Worm (Caenorhabditis elegans) whole organism, L3 larva: ENCODE results near the gene T15B12.2.

Source experiments
- R02D3.7 ChIP-seq: fragments of 150-350 bp; optimal IDR thresholded peaks from 2 replicates; lab custom pipeline; 2014; ENCODE audit warnings: missing biosample characterization, missing genetic modification characterization
- ZK546.5 ChIP-seq: sonication (generic microtip); optimal IDR thresholded peaks from 2 replicates; lab custom pipeline; 2017; ENCODE audit warnings: missing biosample characterization, missing genetic modification characterization
- aly-2 ChIP-seq: fragments of 150-350 bp; optimal IDR thresholded peaks from 2 replicates; lab custom pipeline; 2014; ENCODE audit warnings: missing biosample characterization, missing genetic modification characterization
- ama-1 ChIP-seq: fragments of 150-350 bp; optimal IDR thresholded peaks from 2 replicates; lab custom pipeline; 2018
- ceh-16 ChIP-seq: sonication (generic microtip); optimal IDR thresholded peaks from 2 replicates; lab custom pipeline; 2017; ENCODE audit warnings: missing biosample characterization, missing genetic modification characterization
- ceh-28 ChIP-seq: fragments of 150-350 bp; optimal IDR thresholded peaks from 2 replicates; lab custom pipeline; 2014; ENCODE audit warnings: missing biosample characterization, missing genetic modification reagents, missing genetic modification characterization
- ceh-82 ChIP-seq: fragments of 150-350 bp; optimal IDR thresholded peaks from 2 replicates; lab custom pipeline; 2014; ENCODE audit warnings: missing biosample characterization, missing genetic modification characterization
- ceh-9 ChIP-seq: sonication (generic microtip); optimal IDR thresholded peaks from 2 replicates; lab custom pipeline; 2018; ENCODE audit warnings: missing biosample characterization, missing genetic modification characterization
- daf-12 ChIP-seq: fragments of 150-350 bp; optimal IDR thresholded peaks from 2 replicates; lab custom pipeline; 2014; ENCODE audit warnings: missing biosample characterization, missing genetic modification reagents, missing genetic modification characterization
- egl-27 ChIP-seq: sonication (generic microtip); optimal IDR thresholded peaks from 4 replicates; lab custom pipeline; 2017; ENCODE audit warnings: missing biosample characterization, missing genetic modification reagents, missing genetic modification characterization
- egl-5 ChIP-seq: fragments of 150-350 bp; optimal IDR thresholded peaks from 2 replicates; lab custom pipeline; 2017; ENCODE audit warnings: missing biosample characterization, missing genetic modification reagents, missing genetic modification characterization, inconsistent platforms
- elt-1 ChIP-seq: fragments of 150-350 bp; optimal IDR thresholded peaks from 2 replicates; lab custom pipeline; 2014; ENCODE audit warnings: missing biosample characterization, missing genetic modification characterization
- elt-2 ChIP-seq: sonication (generic microtip); optimal IDR thresholded peaks from 2 replicates; lab custom pipeline; 2016; ENCODE audit warnings: missing genetic modification reagents, mild to moderate bottlenecking, missing genetic modification characterization, missing compliant biosample characterization
- elt-3 ChIP-seq, 3 experiments: fragments of 150-350 bp in 1 of 3; sonication (generic microtip) in 2 of 3; optimal IDR thresholded peaks; 2 replicates in 2 of 3; 4 replicates in 1 of 3; lab custom pipeline; 2014 to 2017; ENCODE audit warnings: missing biosample characterization in 3 of 3, missing genetic modification characterization in 3 of 3
- eor-1 ChIP-seq, 2 experiments: fragments of 150-350 bp; optimal IDR thresholded peaks; 2 replicates each; lab custom pipeline; 2014 to 2018; ENCODE audit warnings: missing biosample characterization in 2 of 2, missing genetic modification characterization in 2 of 2
- fkh-10 ChIP-seq: sonication (generic microtip); optimal IDR thresholded peaks from 2 replicates; lab custom pipeline; 2017; ENCODE audit warnings: missing biosample characterization, missing genetic modification reagents, missing genetic modification characterization
- fkh-2 ChIP-seq: fragments of 150-350 bp; optimal IDR thresholded peaks from 2 replicates; lab custom pipeline; 2014; ENCODE audit warnings: missing biosample characterization, missing genetic modification reagents, missing genetic modification characterization
- fos-1 ChIP-seq: fragments of 150-350 bp; optimal IDR thresholded peaks from 2 replicates; lab custom pipeline; 2014; ENCODE audit warnings: missing biosample characterization, missing genetic modification characterization
- hmg-11 ChIP-seq: sonication (generic microtip); optimal IDR thresholded peaks from 2 replicates; lab custom pipeline; 2016; ENCODE audit warnings: missing genetic modification characterization, missing compliant biosample characterization
- jun-1 ChIP-seq: fragments of 150-350 bp; optimal IDR thresholded peaks from 2 replicates; lab custom pipeline; 2014; ENCODE audit warnings: missing biosample characterization, missing genetic modification reagents, missing genetic modification characterization
- lin-15B ChIP-seq: fragments of 150-350 bp; optimal IDR thresholded peaks from 2 replicates; lab custom pipeline; 2014; ENCODE audit warnings: missing biosample characterization, missing genetic modification characterization
- lin-39 ChIP-seq: fragments of 150-350 bp; optimal IDR thresholded peaks from 2 replicates; lab custom pipeline; 2018; ENCODE audit warnings: missing biosample characterization, missing genetic modification reagents, missing genetic modification characterization
- lsy-12 ChIP-seq: sonication (generic microtip); optimal IDR thresholded peaks from 2 replicates; lab custom pipeline; 2016; ENCODE audit warnings: mild to moderate bottlenecking, missing genetic modification characterization, missing compliant biosample characterization
- mdl-1 ChIP-seq: fragments of 150-350 bp; optimal IDR thresholded peaks from 2 replicates; lab custom pipeline; 2014; ENCODE audit warnings: missing biosample characterization, missing genetic modification characterization
- mml-1 ChIP-seq: fragments of 150-350 bp; sonication (generic microtip); optimal IDR thresholded peaks from 3 replicates; lab custom pipeline; 2014; ENCODE audit warnings: missing biosample characterization, missing genetic modification characterization
- nfya-1 ChIP-seq: sonication (generic microtip); optimal IDR thresholded peaks from 2 replicates; lab custom pipeline; 2017; ENCODE audit warnings: missing genetic modification characterization, mild to moderate bottlenecking, missing compliant biosample characterization, antibody characterized with exemption, moderate library complexity; ENCODE audit not compliant: insufficient read depth
- nhr-11 ChIP-seq: fragments of 150-350 bp; optimal IDR thresholded peaks from 2 replicates; lab custom pipeline; 2014; ENCODE audit warnings: missing biosample characterization, missing genetic modification characterization
- nhr-12 ChIP-seq: fragments of 150-350 bp; optimal IDR thresholded peaks from 2 replicates; lab custom pipeline; 2014; ENCODE audit warnings: missing biosample characterization, missing genetic modification characterization
- nhr-23 ChIP-seq: fragments of 150-350 bp; optimal IDR thresholded peaks from 2 replicates; lab custom pipeline; 2014; ENCODE audit warnings: missing biosample characterization, missing genetic modification reagents, missing genetic modification characterization
- nhr-237 ChIP-seq: fragments of 150-350 bp; optimal IDR thresholded peaks from 2 replicates; lab custom pipeline; 2014; ENCODE audit warnings: missing biosample characterization, missing genetic modification characterization
- nhr-25 ChIP-seq: sonication (generic microtip); optimal IDR thresholded peaks from 2 replicates; lab custom pipeline; 2017; ENCODE audit warnings: missing biosample characterization, missing genetic modification characterization
- nhr-28 ChIP-seq: fragments of 150-350 bp; optimal IDR thresholded peaks from 2 replicates; lab custom pipeline; 2014; ENCODE audit warnings: missing biosample characterization, missing genetic modification characterization
- nhr-43 ChIP-seq: sonication (generic microtip); optimal IDR thresholded peaks from 2 replicates; lab custom pipeline; 2016; ENCODE audit warnings: mild to moderate bottlenecking, missing genetic modification characterization, missing compliant biosample characterization; ENCODE audit not compliant: poor library complexity, severe bottlenecking
- nhr-67 ChIP-seq: fragments of 150-350 bp; optimal IDR thresholded peaks from 2 replicates; lab custom pipeline; 2014; ENCODE audit warnings: missing biosample characterization, missing genetic modification characterization
- nhr-76 ChIP-seq: fragments of 150-350 bp; sonication (generic microtip); optimal IDR thresholded peaks from 5 replicates; lab custom pipeline; 2014; ENCODE audit warnings: missing biosample characterization, missing genetic modification characterization
- nhr-77 ChIP-seq: fragments of 150-350 bp; optimal IDR thresholded peaks from 2 replicates; lab custom pipeline; 2014; ENCODE audit warnings: missing biosample characterization, missing genetic modification characterization
- pha-4 ChIP-seq: fragments of 150-350 bp; optimal IDR thresholded peaks from 2 replicates; lab custom pipeline; 2014; ENCODE audit warnings: missing biosample characterization, missing genetic modification reagents, missing genetic modification characterization
- pqm-1 ChIP-seq: fragments of 150-350 bp; optimal IDR thresholded peaks from 2 replicates; lab custom pipeline; 2017; ENCODE audit warnings: missing biosample characterization, missing genetic modification characterization, inconsistent platforms
- sea-2 ChIP-seq: fragments of 150-350 bp; sonication (generic microtip); optimal IDR thresholded peaks from 4 replicates; lab custom pipeline; 2014; ENCODE audit warnings: missing biosample characterization, missing genetic modification reagents, missing genetic modification characterization
- skn-1 ChIP-seq: fragments of 150-350 bp; optimal IDR thresholded peaks from 2 replicates; lab custom pipeline; 2014; ENCODE audit warnings: missing biosample characterization, missing genetic modification characterization
- snpc-4 ChIP-seq: fragments of 150-350 bp; optimal IDR thresholded peaks from 2 replicates; lab custom pipeline; 2014; ENCODE audit warnings: missing biosample characterization, missing genetic modification characterization
- tbx-2 ChIP-seq: sonication (generic microtip); optimal IDR thresholded peaks from 2 replicates; lab custom pipeline; 2016; ENCODE audit warnings: mild to moderate bottlenecking, missing genetic modification characterization, missing compliant biosample characterization
- unc-39 ChIP-seq: sonication (generic microtip); optimal IDR thresholded peaks from 4 replicates; lab custom pipeline; 2017; ENCODE audit warnings: missing biosample characterization, missing genetic modification characterization
- unc-62 ChIP-seq: fragments of 150-350 bp; sonication (generic microtip); optimal IDR thresholded peaks from 4 replicates; lab custom pipeline; 2014; ENCODE audit warnings: missing biosample characterization, missing genetic modification reagents, missing genetic modification characterization
- zag-1 ChIP-seq: fragments of 150-350 bp; optimal IDR thresholded peaks from 2 replicates; lab custom pipeline; 2014; ENCODE audit warnings: missing biosample characterization, missing genetic modification characterization
- ztf-11 ChIP-seq: fragments of 150-350 bp; optimal IDR thresholded peaks from 2 replicates; lab custom pipeline; 2014; ENCODE audit warnings: missing biosample characterization, missing genetic modification characterization
- ztf-4 ChIP-seq: fragments of 150-350 bp; optimal IDR thresholded peaks from 2 replicates; lab custom pipeline; 2014; ENCODE audit warnings: missing biosample characterization, missing genetic modification characterization

The T15B12.2 gene

ce11 chrIII:5301786-5302268 lies at the start of gene T15B12.2, which contains the start of gene F52C9.5:
Gene T15B12.2, minus strand, starts transcription at chrIII:5301886.
Gene F52C9.5, plus strand, starts transcription at chrIII:5302218.
- TF ChIP-seq nfya-1 (tag; lab: Kevin White, UChicago) (no peak), unc-39 (no peak), R02D3.7 (no peak), ceh-82 (tag; lab: Kevin White, UChicago) (no peak), lsy-12 (tag; lab: Kevin White, UChicago) (no peak), elt-1 (no peak), aly-2 (tag; lab: Kevin White, UChicago) (no peak), mml-1 (tag; lab: Kevin White, UChicago) (no peak), egl-27 (tag; lab: Kevin White, UChicago) (no peak), nhr-25 (no peak), fkh-2 (tag; lab: Kevin White, UChicago) (no peak), tbx-2 (tag; lab: Kevin White, UChicago) (no peak), hmg-11 (tag; lab: Kevin White, UChicago) (no peak), skn-1 (no peak), lin-39 (tag; lab: Kevin White, UChicago) (no peak), nhr-23 (no peak), nhr-77 (tag; lab: Kevin White, UChicago) (no peak), nhr-12 (tag; lab: Kevin White, UChicago) (no peak)

DNA sequence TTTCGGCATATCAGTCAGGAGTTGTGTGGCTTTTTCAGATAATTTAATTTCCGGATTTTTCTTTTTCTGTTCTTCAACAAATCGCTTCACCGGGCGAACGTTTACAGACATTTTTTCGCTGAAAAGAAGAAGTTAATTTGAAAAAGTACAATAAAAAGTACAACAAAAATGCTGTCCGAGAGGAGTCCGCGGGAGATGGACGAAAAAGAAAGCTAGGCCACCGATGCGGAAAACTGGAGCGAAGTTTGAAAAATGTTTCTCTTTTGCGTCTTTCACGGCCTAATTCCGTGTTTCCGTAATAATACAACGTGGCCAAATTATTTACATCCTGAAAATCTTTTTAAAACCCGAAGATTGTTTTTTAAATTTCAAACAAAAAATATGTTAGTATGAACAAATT lies 47.6 kb upstream of the T15B12.2 start, which contains the start of gene thoc-5:
TSS of gene thoc-5 (minus strand) at position 152 of the 400 bp plus-strand sequence.
- TF ChIP-seq nhr-23 (peak; percentile 80), elt-1 (no peak), ztf-11 (tag; lab: Kevin White, UChicago) (no peak), lin-15B (tag; lab: Kevin White, UChicago) (peak; percentile 86), nhr-67 (no peak), nhr-76 (tag; lab: Kevin White, UChicago) (no peak), R02D3.7 (peak; percentile 41), eor-1 (tag; optimal IDR thresholded peaks at IDR 0.05; lab: Kevin White, UChicago) (no peak), tbx-2 (tag; lab: Kevin White, UChicago) (no peak), nhr-237 (no peak), ceh-28 (tag; lab: Kevin White, UChicago) (peak; percentile 53), lin-39 (tag; lab: Kevin White, UChicago) (peak; percentile 16), zag-1 (tag; lab: Kevin White, UChicago) (no peak), daf-12 (tag; lab: Kevin White, UChicago) (no peak), ZK546.5 (tag; lab: Kevin White, UChicago) (no peak), mdl-1 (tag; lab: Kevin White, UChicago) (no peak), ztf-4 (tag; lab: Kevin White, UChicago) (no peak), pqm-1 (tag; lab: Kevin White, UChicago) (peak; percentile 31), aly-2 (tag; lab: Kevin White, UChicago) (no peak), snpc-4 (peak; percentile 74), ama-1 (lab: Kevin White, UChicago) (no peak), sea-2 (GFP tag; lab: Kevin White, UChicago) (no peak), nhr-28 (tag; lab: Kevin White, UChicago) (no peak), fkh-2 (tag; lab: Kevin White, UChicago) (no peak), lsy-12 (tag; lab: Kevin White, UChicago) (peak; percentile 86), ceh-9 (tag; lab: Kevin White, UChicago) (no peak), nhr-25 (peak; percentile 61), ceh-16 (tag; lab: Kevin White, UChicago) (no peak), elt-3 (tag; optimal IDR thresholded peaks at IDR 0.05; lab: Kevin White, UChicago) (no peak), unc-39 (no peak), skn-1 (no peak), jun-1 (tag; lab: Kevin White, UChicago) (peak; percentile 37), nhr-43 (tag; lab: Kevin White, UChicago) (peak; percentile 93), fkh-10 (GFP tag; lab: Kevin White, UChicago) (no peak), unc-62 (no peak), egl-27 (tag; lab: Kevin White, UChicago) (no peak), elt-2 (peak; percentile 25), nhr-77 (tag; lab: Kevin White, UChicago) (no peak), nhr-12 (tag; lab: Kevin White, UChicago) (no peak), fos-1 (tag; lab: Kevin White, UChicago) (no peak), nfya-1 (tag; lab: Kevin White, UChicago) (peak; percentile 79), egl-5 (tag; lab: Kevin White, UChicago) (peak; percentile 18), hmg-11 (tag; lab: Kevin White, UChicago) (peak; percentile 32), pha-4 (peak; percentile 80), mml-1 (tag; lab: Kevin White, UChicago) (no peak), ceh-82 (tag; lab: Kevin White, UChicago) (peak; percentile 37), nhr-11 (tag; lab: Kevin White, UChicago) (no peak)
